Worm (Caenorhabditis elegans) whole organism, late embryonic: ENCODE results near the gene Y56A3A.22.

Source experiments
- F13H6.1 ChIP-seq: sonication (generic microtip); optimal IDR thresholded peaks from 2 replicates; lab custom pipeline; 2016; ENCODE audit warnings: missing genetic modification characterization, missing compliant biosample characterization
- ama-1 ChIP-seq: fragments of 150-350 bp; optimal IDR thresholded peaks from 2 replicates; lab custom pipeline; 2014
- ceh-14 ChIP-seq: sonication (generic microtip); optimal IDR thresholded peaks from 2 replicates; lab custom pipeline; 2016; ENCODE audit warnings: missing genotype, missing genetic modification characterization, missing compliant biosample characterization
- ets-4 ChIP-seq: sonication (generic microtip); optimal IDR thresholded peaks from 2 replicates; lab custom pipeline; 2016; ENCODE audit warnings: missing genetic modification characterization, missing compliant biosample characterization
- pqm-1 ChIP-seq: sonication (generic microtip); optimal IDR thresholded peaks from 2 replicates; lab custom pipeline; 2016; ENCODE audit warnings: missing genetic modification characterization, missing compliant biosample characterization
- sdc-2 ChIP-seq: sonication (generic microtip); optimal IDR thresholded peaks from 2 replicates; lab custom pipeline; 2016; ENCODE audit warnings: missing genotype, missing genetic modification characterization, missing compliant biosample characterization
- ttx-3 ChIP-seq: sonication (generic microtip); optimal IDR thresholded peaks from 2 replicates; lab custom pipeline; 2016; ENCODE audit warnings: missing genetic modification reagents, missing genetic modification characterization, missing compliant biosample characterization
- ztf-16 ChIP-seq: sonication (generic microtip); optimal IDR thresholded peaks from 2 replicates; lab custom pipeline; 2017; ENCODE audit warnings: missing genetic modification characterization, missing compliant biosample characterization

DNA sequence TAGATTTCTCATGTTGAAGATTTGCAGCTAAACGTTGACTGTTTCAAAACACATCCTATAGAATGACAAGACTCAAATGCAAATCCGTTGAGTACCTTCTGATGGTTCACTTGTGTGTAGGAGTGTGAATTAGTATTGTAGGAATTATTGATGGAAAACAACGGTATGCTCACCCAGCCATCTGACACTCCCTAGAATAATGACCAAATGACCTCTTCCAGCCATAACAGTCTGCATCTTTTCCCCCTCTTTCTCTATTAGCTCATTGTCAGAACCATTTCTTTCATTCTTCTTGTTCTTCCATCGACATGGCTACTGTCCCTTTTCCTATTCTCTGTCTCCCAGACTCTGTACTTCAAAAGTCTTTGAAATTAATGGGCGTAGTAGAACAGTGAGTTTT is 12.8 kb upstream of the Y56A3A.22 start, which contains the start of gene fbxb-24:
- TF ChIP-seq ets-4 (tag; lab: Kevin White, UChicago): no peak
- TF ChIP-seq ztf-16 (tag; lab: Kevin White, UChicago): no peak
- no peak for TF ChIP-seq ceh-14 (tag; lab: Kevin White, UChicago)
- no peak for TF ChIP-seq pqm-1 (tag; lab: Kevin White, UChicago)
- no peak for TF ChIP-seq ama-1 (lab: Kevin White, UChicago)
- no peak for TF ChIP-seq ttx-3 (tag; lab: Kevin White, UChicago)
- TF ChIP-seq F13H6.1 (tag; lab: Kevin White, UChicago): no peak
- TF ChIP-seq sdc-2 (tag; lab: Kevin White, UChicago): no peak
